Worm (Caenorhabditis elegans) whole organism, late embryonic: ENCODE measurements around the gene Y71H2AM.14.

Experiments
- C38D4.7 ChIP-seq: fragments of 200-800 bp; sonication (Bioruptor generic); optimal IDR thresholded peaks from 2 replicates; lab custom pipeline; 2018; ENCODE audit warnings: mild to moderate bottlenecking, missing genetic modification characterization, moderate library complexity, missing compliant biosample characterization
- ama-1 ChIP-seq: fragments of 150-350 bp; optimal IDR thresholded peaks from 2 replicates; lab custom pipeline; 2014
- ceh-14 ChIP-seq: sonication (generic microtip); optimal IDR thresholded peaks from 2 replicates; lab custom pipeline; 2016; ENCODE audit warnings: missing genotype, missing genetic modification characterization, missing compliant biosample characterization
- ceh-18 ChIP-seq: sonication (generic microtip); optimal IDR thresholded peaks from 2 replicates; lab custom pipeline; 2016; ENCODE audit warnings: missing genetic modification characterization, missing compliant biosample characterization
- ceh-19 ChIP-seq: fragments of 200-800 bp; sonication (Bioruptor generic); optimal IDR thresholded peaks from 2 replicates; lab custom pipeline; 2018; ENCODE audit warnings: mild to moderate bottlenecking, missing genetic modification characterization, missing compliant biosample characterization
- ceh-30 ChIP-seq: fragments of 150-350 bp; optimal IDR thresholded peaks from 2 replicates; lab custom pipeline; 2014; ENCODE audit warnings: missing biosample characterization, missing genetic modification characterization
- ceh-45 ChIP-seq: fragments of 200-800 bp; sonication (Bioruptor generic); IDR thresholded peaks from 2 replicates; pipeline ENCODE4 v1.3.6; 2022; ENCODE audit warnings: missing genetic modification reagents, missing genetic modification characterization, missing compliant biosample characterization
- che-1 ChIP-seq: sonication (generic microtip); optimal IDR thresholded peaks from 2 replicates; lab custom pipeline; 2016; ENCODE audit warnings: mild to moderate bottlenecking, missing genetic modification characterization, missing compliant biosample characterization
- dmd-4 ChIP-seq: sonication (generic microtip); optimal IDR thresholded peaks from 2 replicates; lab custom pipeline; 2016; ENCODE audit warnings: borderline replicate concordance, missing genetic modification characterization, missing compliant biosample characterization
- dve-1 ChIP-seq: sonication (generic microtip); optimal IDR thresholded peaks from 2 replicates; lab custom pipeline; 2017; ENCODE audit warnings: antibody characterized with exemption, mild to moderate bottlenecking, missing genetic modification characterization, missing compliant biosample characterization
- elt-2 ChIP-seq: sonication (generic microtip); optimal IDR thresholded peaks from 2 replicates; lab custom pipeline; 2016; ENCODE audit warnings: missing genetic modification reagents, missing genetic modification characterization, missing compliant biosample characterization
- elt-4 ChIP-seq: sonication (generic microtip); optimal IDR thresholded peaks from 2 replicates; lab custom pipeline; 2016; ENCODE audit warnings: missing genetic modification characterization, missing compliant biosample characterization
- fkh-6 ChIP-seq: sonication (generic microtip); optimal IDR thresholded peaks from 2 replicates; lab custom pipeline; 2016; ENCODE audit warnings: missing genetic modification characterization, missing compliant biosample characterization
- hlh-13 ChIP-seq: fragments of 200-800 bp; sonication (Bioruptor generic); optimal IDR thresholded peaks from 2 replicates; lab custom pipeline; 2018; ENCODE audit warnings: mild to moderate bottlenecking, missing genetic modification characterization, missing compliant biosample characterization
- madf-2 ChIP-seq: sonication (generic microtip); optimal IDR thresholded peaks from 2 replicates; lab custom pipeline; 2017; ENCODE audit warnings: missing genetic modification characterization, missing compliant biosample characterization
- mec-3 ChIP-seq: sonication (generic microtip); optimal IDR thresholded peaks from 2 replicates; lab custom pipeline; 2016; ENCODE audit warnings: borderline replicate concordance, missing genetic modification characterization, missing compliant biosample characterization
- nhr-11 ChIP-seq: fragments of 150-350 bp; optimal IDR thresholded peaks from 2 replicates; lab custom pipeline; 2014; ENCODE audit warnings: missing biosample characterization, missing genetic modification characterization
- pag-3 ChIP-seq: sonication (generic microtip); optimal IDR thresholded peaks from 2 replicates; lab custom pipeline; 2016; ENCODE audit warnings: missing compliant biosample characterization, missing genetic modification characterization, borderline replicate concordance
- pax-1 ChIP-seq: fragments of 150-350 bp; optimal IDR thresholded peaks from 2 replicates; lab custom pipeline; 2014; ENCODE audit warnings: missing biosample characterization, missing genetic modification characterization
- pros-1 ChIP-seq: fragments of 150-350 bp; optimal IDR thresholded peaks from 2 replicates; lab custom pipeline; 2014; ENCODE audit warnings: missing biosample characterization, missing genetic modification reagents, missing genetic modification characterization
- ref-2 ChIP-seq: sonication (generic microtip); optimal IDR thresholded peaks from 2 replicates; lab custom pipeline; 2016; ENCODE audit warnings: missing genetic modification characterization, missing compliant biosample characterization
- sox-2 ChIP-seq: fragments of 200-800 bp; sonication (Bioruptor generic); IDR thresholded peaks from 2 replicates; pipeline ENCODE4 v1.3.6; 2022; ENCODE audit warnings: missing genetic modification reagents, missing genetic modification characterization, missing compliant biosample characterization
- sox-4 ChIP-seq: sonication (generic microtip); optimal IDR thresholded peaks from 2 replicates; lab custom pipeline; 2017; ENCODE audit warnings: mild to moderate bottlenecking, missing genetic modification characterization, inconsistent platforms, missing compliant biosample characterization
- tbx-2 ChIP-seq: sonication (generic microtip); optimal IDR thresholded peaks from 2 replicates; lab custom pipeline; 2016; ENCODE audit warnings: missing genetic modification characterization, missing compliant biosample characterization
- tbx-7 ChIP-seq: sonication (generic microtip); optimal IDR thresholded peaks from 2 replicates; lab custom pipeline; 2016; ENCODE audit warnings: missing genotype, missing genetic modification characterization, missing compliant biosample characterization
- ttx-3 ChIP-seq: sonication (generic microtip); optimal IDR thresholded peaks from 2 replicates; lab custom pipeline; 2016; ENCODE audit warnings: missing genetic modification reagents, missing genetic modification characterization, missing compliant biosample characterization
- unc-55 ChIP-seq: sonication (generic microtip); optimal IDR thresholded peaks from 2 replicates; lab custom pipeline; 2017; ENCODE audit warnings: missing biosample characterization, missing genetic modification reagents, missing genetic modification characterization
- unc-86 ChIP-seq: sonication (generic microtip); optimal IDR thresholded peaks from 2 replicates; lab custom pipeline; 2016; ENCODE audit warnings: missing genetic modification characterization, missing compliant biosample characterization
- zip-5 ChIP-seq: sonication (generic microtip); optimal IDR thresholded peaks from 2 replicates; lab custom pipeline; 2016; ENCODE audit warnings: missing genetic modification characterization, missing compliant biosample characterization

Y71H2AM.14 gene

DNA sequence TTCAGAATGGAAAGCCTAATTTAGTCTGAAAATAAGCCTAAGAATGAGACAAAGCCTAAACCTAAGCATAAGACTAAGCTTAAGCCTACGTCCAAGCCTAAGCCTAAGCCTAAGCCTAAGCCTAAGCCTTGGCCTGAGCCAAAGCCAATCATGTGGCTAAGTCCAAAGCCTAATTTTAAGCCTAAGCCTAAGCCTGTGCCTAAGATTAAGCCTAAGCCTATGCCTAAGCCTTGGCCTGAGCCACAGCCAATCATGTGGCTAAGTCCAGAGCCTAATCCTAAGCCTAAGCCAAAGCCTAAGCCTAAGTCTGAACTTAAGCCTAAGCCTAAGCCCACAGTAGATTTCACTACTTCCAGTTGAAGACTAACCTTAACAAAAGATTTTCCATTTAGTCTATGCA lies 11.0 kb upstream of the Y71H2AM.14 start:
- no peak for TF ChIP-seq dmd-4 (tag; lab: Kevin White, UChicago)
- TF ChIP-seq nhr-11 (tag; lab: Kevin White, UChicago), result no peak
- TF ChIP-seq dve-1 (tag; lab: Kevin White, UChicago), result peak; percentile 72
- TF ChIP-seq ref-2 (tag; lab: Kevin White, UChicago), result no peak
- no peak for TF ChIP-seq ceh-18 (tag; lab: Kevin White, UChicago)
- TF ChIP-seq, all 69 proteins: peak for 1

DNA sequence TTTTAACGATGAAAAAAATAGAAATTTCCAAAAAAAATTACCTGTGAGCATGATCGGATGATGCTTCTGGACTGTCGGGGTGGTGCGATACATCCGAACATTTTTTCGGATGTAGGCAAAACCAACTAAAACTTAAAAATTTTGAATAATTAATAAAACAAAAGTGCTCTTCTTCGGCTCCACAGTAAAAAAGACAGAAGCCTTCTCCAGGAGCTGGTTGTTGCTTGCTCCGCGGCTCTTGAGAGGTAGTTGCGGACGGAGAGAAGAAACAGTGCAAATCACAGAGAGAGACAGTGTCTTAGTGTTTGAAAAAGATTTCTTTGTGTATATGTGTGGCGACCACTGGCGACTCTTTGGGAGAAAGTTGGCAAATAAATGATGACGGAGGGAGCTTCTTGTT lies 9.8 kb upstream of the Y71H2AM.14 start, which contains the start of gene gldi-9:
Gene gldi-9, minus strand, starts transcription at position 101 of the 400 bp plus-strand sequence.
- no peak for TF ChIP-seq elt-2 (tag; lab: Kevin White, UChicago)
- no peak for TF ChIP-seq ceh-18 (tag; lab: Kevin White, UChicago)
- no peak for TF ChIP-seq hlh-13 (GFP tag; lab: Kevin White, UChicago)
- no peak for TF ChIP-seq ceh-30
- no peak for TF ChIP-seq ceh-45 (GFP tag; lab: Robert Waterston, UW)
- TF ChIP-seq elt-4 (tag; lab: Kevin White, UChicago), result no peak
- no peak for TF ChIP-seq tbx-2
- TF ChIP-seq sox-2 (GFP tag; lab: Robert Waterston, UW), result no peak
- TF ChIP-seq pax-1, result no peak
- TF ChIP-seq ceh-14 (tag; lab: Kevin White, UChicago), result no peak
- no peak for TF ChIP-seq fkh-6 (tag; lab: Kevin White, UChicago)
- no peak for TF ChIP-seq ttx-3 (tag; lab: Kevin White, UChicago)
- no peak for TF ChIP-seq C38D4.7 (GFP tag; lab: Kevin White, UChicago)
- no peak for TF ChIP-seq dmd-4 (tag; lab: Kevin White, UChicago)
- no peak for TF ChIP-seq pag-3 (tag; lab: Kevin White, UChicago)
- no peak for TF ChIP-seq pros-1 (tag; lab: Kevin White, UChicago)
- TF ChIP-seq sox-4, result no peak
- TF ChIP-seq unc-55 (GFP tag; lab: Kevin White, UChicago), result no peak
- TF ChIP-seq, all 69 proteins: peak for 0

DNA sequence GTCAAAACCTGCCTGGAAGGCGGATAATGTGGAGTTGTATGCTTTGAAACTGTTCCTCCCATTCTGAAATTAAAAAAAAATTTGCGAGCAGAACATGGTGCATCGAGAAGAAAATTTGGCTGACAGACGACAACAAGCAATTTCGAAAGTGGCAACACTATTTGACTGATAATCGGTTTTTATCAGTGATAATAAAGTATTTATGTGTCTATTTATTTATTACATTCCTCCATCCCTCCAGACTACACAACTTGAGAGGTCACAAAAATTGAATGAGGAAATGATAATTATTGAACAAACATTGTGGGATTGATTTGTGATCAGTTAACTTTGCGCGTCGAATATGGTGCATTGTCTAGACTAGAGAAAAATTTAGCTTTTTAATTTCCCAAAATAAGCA lies 7.0 kb downstream of the Y71H2AM.14 start, which contains the start of gene cest-25:
Gene cest-25, minus strand, starts transcription at position 63 of the 400 bp plus-strand sequence.
- TF ChIP-seq elt-2 (tag; lab: Kevin White, UChicago) (peak; percentile 56), madf-2 (tag; lab: Kevin White, UChicago) (no peak)
- TF ChIP-seq, all 69 proteins: peak for 1

DNA sequence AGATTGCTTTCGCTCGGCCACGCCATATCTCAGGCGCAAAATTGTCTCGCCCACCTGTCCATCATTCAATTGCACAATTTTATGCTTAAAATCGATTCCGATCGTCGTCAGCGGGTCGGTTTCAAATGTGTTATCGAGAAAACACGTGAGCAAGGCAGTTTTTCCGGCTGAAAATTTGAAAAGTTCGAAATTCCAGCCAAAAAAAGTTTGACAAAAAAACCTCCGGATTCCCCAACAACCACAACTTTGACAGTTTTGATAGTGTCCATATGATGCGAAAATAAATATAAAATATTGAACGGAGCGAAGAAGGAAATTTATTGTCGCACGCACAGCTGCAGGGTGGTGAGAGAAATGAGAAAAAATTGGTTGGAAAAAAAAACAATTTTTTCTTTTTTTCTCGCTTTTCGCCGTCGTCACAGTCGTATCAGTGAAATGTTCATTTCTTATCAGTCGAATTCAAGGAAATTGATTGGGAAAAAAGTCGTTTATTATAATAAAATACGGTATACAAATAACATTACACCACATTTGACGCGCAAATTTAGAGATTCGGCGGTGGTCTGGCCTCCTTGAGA lies 12.8 kb downstream of the Y71H2AM.14 start, which contains the start of gene Y71H2AM.12:
Gene Y71H2AM.12, minus strand, starts transcription at position 486 of the 578 bp plus-strand sequence.
- TF ChIP-seq ama-1 (lab: Kevin White, UChicago) (no peak), mec-3 (tag; lab: Kevin White, UChicago) (no peak), ceh-30 (no peak), hlh-13 (GFP tag; lab: Kevin White, UChicago) (no peak), zip-5 (tag; lab: Kevin White, UChicago) (no peak), unc-86 (tag; lab: Kevin White, UChicago) (no peak), elt-2 (tag; lab: Kevin White, UChicago) (no peak), fkh-6 (tag; lab: Kevin White, UChicago) (no peak), unc-55 (GFP tag; lab: Kevin White, UChicago) (no peak), che-1 (tag; lab: Kevin White, UChicago) (no peak), ceh-19 (GFP tag; lab: Kevin White, UChicago) (no peak), sox-4 (no peak)

DNA sequence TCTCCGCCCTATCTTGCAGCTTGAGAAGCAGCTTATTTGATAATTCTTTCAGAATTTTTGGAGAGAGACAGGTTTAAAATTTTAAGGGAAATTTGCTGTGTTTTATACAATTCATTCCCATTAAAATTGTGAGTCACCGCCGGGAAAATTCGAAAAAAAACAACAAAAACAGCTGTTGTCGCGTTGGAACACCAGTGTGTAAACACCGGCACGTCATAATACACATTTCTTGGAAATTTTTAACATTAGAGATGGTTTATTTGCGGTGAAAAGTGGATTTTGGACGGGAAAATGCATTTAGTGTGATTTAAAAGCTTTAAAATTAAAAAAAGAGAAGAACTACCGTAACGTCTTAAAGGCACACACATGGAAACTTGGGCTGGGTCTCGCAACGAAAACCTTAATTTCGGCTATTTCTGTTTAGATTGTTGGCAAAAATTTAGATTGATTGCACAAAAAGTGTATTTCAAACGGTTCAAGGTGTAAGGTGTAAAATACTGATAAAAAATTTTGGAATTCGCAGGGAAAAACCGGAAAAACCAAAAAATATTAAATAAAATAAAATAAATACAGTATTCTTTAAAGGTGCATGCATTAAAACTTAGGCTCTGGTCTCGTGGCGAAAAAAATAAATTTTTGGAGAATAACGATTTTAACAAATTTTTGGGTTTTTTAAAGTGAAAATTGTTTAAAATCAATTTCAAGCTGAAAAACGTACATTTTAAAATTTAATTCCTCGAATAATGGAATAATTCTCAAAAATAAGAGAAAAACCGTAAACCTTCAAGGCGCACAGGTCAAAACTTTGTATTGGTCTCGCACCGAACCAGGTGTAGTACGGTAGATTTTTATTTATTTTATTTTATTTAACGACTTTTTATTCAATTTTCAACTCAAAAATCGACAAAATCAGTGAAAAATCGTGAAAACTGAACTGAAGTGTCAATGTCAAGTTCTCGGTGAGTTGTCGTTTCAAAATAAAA lies 20.9 kb downstream of the Y71H2AM.14 start, which contains the start of gene cosa-1:
Gene cosa-1, plus strand, starts transcription at position 896 of the 983 bp plus-strand sequence.
- no peak for TF ChIP-seq tbx-7 (tag; lab: Kevin White, UChicago)
